Fruit fly (Drosophila melanogaster) whole organism, larva: ENCODE results near the gene CG43057.

ENCODE experiments used
- noc ChIP-seq: fragments of 200-800 bp; sonication (Bioruptor generic); optimal IDR thresholded peaks from 3 replicates; lab custom pipeline; 2019; ENCODE audit warnings: missing biosample characterization, mild to moderate bottlenecking, missing genetic modification characterization, moderate library complexity

The CG43057 gene

dm6 chr2L:8229628-8230027 is 14.2 kb downstream of the CG43057 start:
- TF ChIP-seq noc (tag; lab: Kevin White, UChicago) = peak; percentile 79

- TF ChIP-seq noc (tag; lab: Kevin White, UChicago) = no peak
These were observed 14.7 kb downstream of the CG43057 start for dm6 chr2L:8229134-8229533.

- no peak for TF ChIP-seq noc (tag; lab: Kevin White, UChicago)
These were observed 23.3 kb downstream of the CG43057 start, which contains the start of gene Snx6 for dm6 chr2L:8220393-8220934. Gene Snx6, minus strand, starts transcription at chr2L:8220741.

dm6 chr2L:8217917-8218316 is 25.9 kb downstream of the CG43057 start, which contains the start of gene CG8292:
Gene CG8292, minus strand, starts transcription at chr2L:8218017.
- TF ChIP-seq noc (tag; lab: Kevin White, UChicago) = no peak

- TF ChIP-seq noc (tag; lab: Kevin White, UChicago) = no peak
These were observed 28.4 kb downstream of the CG43057 start, which contains the start of gene CG8349 for dm6 chr2L:8215259-8215929. Gene CG8349, plus strand, starts transcription at chr2L:8215915.

dm6 chr2L:8213987-8214386 is 29.8 kb downstream of the CG43057 start, which contains the start of gene CG8353:
Gene CG8353, plus strand, starts transcription at chr2L:8214045.
- TF ChIP-seq noc (tag; lab: Kevin White, UChicago) = peak; percentile 27

- TF ChIP-seq noc (tag; lab: Kevin White, UChicago) = peak; percentile 98
These were observed 31.0 kb downstream of the CG43057 start, which contains the start of the genes CG8372 and CG8360 for dm6 chr2L:8212666-8213270. Gene CG8372, minus strand, starts transcription at chr2L:8212902. Gene CG8360, plus strand, starts transcription at chr2L:8212959.

- peak; percentile 67 for TF ChIP-seq noc (tag; lab: Kevin White, UChicago)
These were observed 32.7 kb downstream of the CG43057 start, which contains the start of gene Ssb-c31a for dm6 chr2L:8211070-8211469. Gene Ssb-c31a, plus strand, starts transcription at chr2L:8211347.

dm6 chr2L:8210468-8210867 is 33.3 kb downstream of the CG43057 start:
- TF ChIP-seq noc (tag; lab: Kevin White, UChicago) = no peak

- no peak for TF ChIP-seq noc (tag; lab: Kevin White, UChicago)
These were observed 34.4 kb downstream of the CG43057 start for dm6 chr2L:8209362-8209761.

- TF ChIP-seq noc (tag; lab: Kevin White, UChicago) = no peak
These were observed 37.9 kb downstream of the CG43057 start, which contains the start of gene CG8419 for dm6 chr2L:8205871-8206270. Gene CG8419, plus strand, starts transcription at chr2L:8206171.

- peak; percentile 98 for TF ChIP-seq noc (tag; lab: Kevin White, UChicago)
These were observed 38.7 kb downstream of the CG43057 start, which contains the start of gene SLC5A11 for dm6 chr2L:8204996-8205567. Gene SLC5A11, minus strand, starts transcription at chr2L:8205132.

- no peak for TF ChIP-seq noc (tag; lab: Kevin White, UChicago)
These were observed 39.4 kb downstream of the CG43057 start for dm6 chr2L:8204366-8204765.

- TF ChIP-seq noc (tag; lab: Kevin White, UChicago) = peak; percentile 9
These were observed 40.1 kb downstream of the CG43057 start for dm6 chr2L:8203748-8204147.

dm6 chr2L:8202569-8202968 is 41.2 kb downstream of the CG43057 start:
- TF ChIP-seq noc (tag; lab: Kevin White, UChicago) = no peak

- TF ChIP-seq noc (tag; lab: Kevin White, UChicago) = no peak
These were observed 45.0 kb downstream of the CG43057 start, which contains the start of gene PGAP5 for dm6 chr2L:8198757-8199156. Gene PGAP5, plus strand, starts transcription at chr2L:8198882.
